Worm (Caenorhabditis elegans) whole organism, L1 larva: ENCODE results near the gene cah-3.

Experiments used
- alr-1 ChIP-seq: fragments of 200-800 bp; sonication (Bioruptor generic); optimal IDR thresholded peaks from 2 replicates; lab custom pipeline; 2018; ENCODE audit warnings: borderline replicate concordance, mild to moderate bottlenecking, missing genetic modification characterization, missing compliant biosample characterization
- aly-2 ChIP-seq: fragments of 150-350 bp; optimal IDR thresholded peaks from 2 replicates; lab custom pipeline; 2014; ENCODE audit warnings: missing biosample characterization, missing genetic modification characterization
- dsc-1 ChIP-seq: sonication (generic microtip); optimal IDR thresholded peaks from 2 replicates; lab custom pipeline; 2016; ENCODE audit warnings: mild to moderate bottlenecking, missing genetic modification characterization, missing compliant biosample characterization
- efl-1 ChIP-seq, 4 experiments: fragments of 150-350 bp; optimal IDR thresholded peaks in 3 of 4; peaks in 1 of 4; 1 replicate in 1 of 4; 2 replicates in 3 of 4; lab custom pipeline; 2014; ENCODE audit warnings: missing biosample characterization in 2 of 4, missing genetic modification characterization in 2 of 4, missing genetic modification reagents in 2 of 4
- fkh-8 ChIP-seq: sonication (generic microtip); optimal IDR thresholded peaks from 2 replicates; lab custom pipeline; 2016; ENCODE audit warnings: mild to moderate bottlenecking, missing genetic modification characterization, missing compliant biosample characterization
- mab-9 ChIP-seq: fragments of 200-800 bp; sonication (Bioruptor generic); IDR thresholded peaks from 2 replicates; pipeline ENCODE4 v1.3.6; 2022; ENCODE audit warnings: missing genetic modification reagents, missing genetic modification characterization, missing compliant biosample characterization
- nhr-77 ChIP-seq: fragments of 150-350 bp; optimal IDR thresholded peaks from 2 replicates; lab custom pipeline; 2014; ENCODE audit warnings: missing biosample characterization, missing genetic modification characterization
- rnt-1 ChIP-seq: sonication (generic microtip); optimal IDR thresholded peaks from 2 replicates; lab custom pipeline; 2016; ENCODE audit warnings: mild to moderate bottlenecking, missing genetic modification characterization, moderate library complexity, missing compliant biosample characterization
- tbx-2 ChIP-seq: sonication (generic microtip); optimal IDR thresholded peaks from 2 replicates; lab custom pipeline; 2016; ENCODE audit warnings: missing genetic modification characterization, missing compliant biosample characterization

The cah-3 gene

DNA sequence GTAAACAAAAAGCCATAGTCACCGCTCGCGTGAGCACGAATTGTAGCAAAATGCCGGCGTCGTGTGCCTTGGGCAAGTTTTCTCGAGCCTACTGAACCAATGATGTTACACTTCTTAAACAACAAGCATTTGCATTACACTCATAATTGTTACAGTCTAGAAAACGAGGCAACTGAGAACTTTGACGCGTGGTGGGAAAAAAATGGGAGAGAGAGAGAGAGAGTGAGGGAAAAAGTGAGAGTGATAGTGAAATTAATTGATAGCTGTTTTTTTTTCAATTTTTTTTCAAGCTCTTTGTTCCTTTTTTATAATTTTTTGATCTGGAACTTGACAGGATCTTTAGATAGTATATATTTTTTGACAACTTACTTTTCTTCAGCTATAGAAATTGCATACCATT lies 47.9 kb downstream of the cah-3 start:
- TF ChIP-seq dsc-1 (tag; lab: Kevin White, UChicago) (no peak), nhr-77 (tag; lab: Kevin White, UChicago) (no peak), efl-1 (optimal IDR thresholded peaks at IDR 0.05; lab: Kevin White, UChicago) (no peak), efl-1 (GFP tag; optimal IDR thresholded peaks at IDR 0.05 in 1 of 2; lab: Kevin White, UChicago) (peak in 1 of 2 experiments; percentile 50), tbx-2 (tag; lab: Kevin White, UChicago) (no peak), aly-2 (no peak), rnt-1 (tag; lab: Kevin White, UChicago) (peak; percentile 8), alr-1 (tag; lab: Kevin White, UChicago) (no peak)

DNA sequence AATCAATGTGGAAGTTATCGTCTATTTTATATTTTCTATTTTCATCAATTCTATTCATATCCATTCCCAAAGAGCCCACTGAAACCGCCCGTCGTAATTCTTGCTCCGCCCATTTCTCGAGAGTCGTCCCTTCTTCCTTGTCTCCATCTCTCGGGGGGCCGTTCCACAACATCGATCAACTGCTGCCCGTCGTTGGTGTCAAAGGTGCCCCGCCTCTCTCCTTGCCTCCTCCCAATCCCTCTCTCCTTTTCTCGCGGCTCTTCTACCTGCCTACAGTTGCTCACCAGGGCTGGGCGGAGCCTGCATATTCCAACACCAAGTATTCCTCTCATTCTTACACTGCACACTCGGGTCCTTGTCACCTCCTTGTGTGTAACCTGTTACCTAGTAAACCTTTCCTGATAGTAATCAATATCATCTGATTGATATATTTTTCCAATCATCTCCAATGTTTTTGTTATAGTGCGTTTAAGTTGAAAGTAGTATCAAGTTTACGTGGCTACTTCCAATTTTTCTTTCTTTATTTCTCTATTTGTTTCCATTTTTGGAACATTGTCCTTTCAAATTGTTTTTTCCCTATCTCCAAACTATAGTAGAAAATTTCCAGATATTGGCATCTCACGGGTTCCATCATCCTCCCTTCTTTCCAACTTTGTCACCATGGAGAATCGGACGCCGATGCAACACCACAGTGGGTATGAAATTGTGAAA lies 49.1 kb downstream of the cah-3 start, which contains the start of gene pat-9:
Gene pat-9, plus strand, starts transcription at position 661 of the 711 bp plus-strand sequence.
- TF ChIP-seq fkh-8 = no peak
- TF ChIP-seq rnt-1 (tag; lab: Kevin White, UChicago) = peak; percentile 6
- TF ChIP-seq mab-9 (GFP tag; lab: Robert Waterston, UW) = 0 out of 2 replicates have a peak, but pooled peaks have one; percentile 35
- TF ChIP-seq, all 84 proteins: peak for 2
